Worm (Caenorhabditis elegans) whole organism, L3 larva: ENCODE measurements around the gene R07E5.6.

ENCODE experiments used
- ZK546.5 ChIP-seq: sonication (generic microtip); optimal IDR thresholded peaks from 2 replicates; lab custom pipeline; 2017; ENCODE audit warnings: missing biosample characterization, missing genetic modification characterization
- aly-2 ChIP-seq: fragments of 150-350 bp; optimal IDR thresholded peaks from 2 replicates; lab custom pipeline; 2014; ENCODE audit warnings: missing biosample characterization, missing genetic modification characterization
- ama-1 ChIP-seq: fragments of 150-350 bp; optimal IDR thresholded peaks from 2 replicates; lab custom pipeline; 2018
- egl-27 ChIP-seq: sonication (generic microtip); optimal IDR thresholded peaks from 4 replicates; lab custom pipeline; 2017; ENCODE audit warnings: missing biosample characterization, missing genetic modification reagents, missing genetic modification characterization
- fkh-10 ChIP-seq: sonication (generic microtip); optimal IDR thresholded peaks from 2 replicates; lab custom pipeline; 2017; ENCODE audit warnings: missing biosample characterization, missing genetic modification reagents, missing genetic modification characterization
- fos-1 ChIP-seq: fragments of 150-350 bp; optimal IDR thresholded peaks from 2 replicates; lab custom pipeline; 2014; ENCODE audit warnings: missing biosample characterization, missing genetic modification characterization
- lin-39 ChIP-seq: fragments of 150-350 bp; optimal IDR thresholded peaks from 2 replicates; lab custom pipeline; 2018; ENCODE audit warnings: missing biosample characterization, missing genetic modification reagents, missing genetic modification characterization
- nhr-12 ChIP-seq: fragments of 150-350 bp; optimal IDR thresholded peaks from 2 replicates; lab custom pipeline; 2014; ENCODE audit warnings: missing biosample characterization, missing genetic modification characterization
- nhr-237 ChIP-seq: fragments of 150-350 bp; optimal IDR thresholded peaks from 2 replicates; lab custom pipeline; 2014; ENCODE audit warnings: missing biosample characterization, missing genetic modification characterization
- nhr-76 ChIP-seq: fragments of 150-350 bp; sonication (generic microtip); optimal IDR thresholded peaks from 5 replicates; lab custom pipeline; 2014; ENCODE audit warnings: missing biosample characterization, missing genetic modification characterization
- pqm-1 ChIP-seq: fragments of 150-350 bp; optimal IDR thresholded peaks from 2 replicates; lab custom pipeline; 2017; ENCODE audit warnings: missing biosample characterization, missing genetic modification characterization, inconsistent platforms
- skn-1 ChIP-seq: fragments of 150-350 bp; optimal IDR thresholded peaks from 2 replicates; lab custom pipeline; 2014; ENCODE audit warnings: missing biosample characterization, missing genetic modification characterization
- snpc-4 ChIP-seq: fragments of 150-350 bp; optimal IDR thresholded peaks from 2 replicates; lab custom pipeline; 2014; ENCODE audit warnings: missing biosample characterization, missing genetic modification characterization
- ztf-11 ChIP-seq: fragments of 150-350 bp; optimal IDR thresholded peaks from 2 replicates; lab custom pipeline; 2014; ENCODE audit warnings: missing biosample characterization, missing genetic modification characterization

- TF ChIP-seq ztf-11 (tag; lab: Kevin White, UChicago) = no peak
- TF ChIP-seq nhr-76 (tag; lab: Kevin White, UChicago) = no peak
- TF ChIP-seq nhr-12 (tag; lab: Kevin White, UChicago) = no peak
- no peak for TF ChIP-seq ZK546.5 (tag; lab: Kevin White, UChicago)
- TF ChIP-seq ama-1 = no peak
- no peak for TF ChIP-seq skn-1 (tag; lab: Kevin White, UChicago)
- TF ChIP-seq nhr-237 = no peak
- TF ChIP-seq aly-2 (tag; lab: Kevin White, UChicago) = no peak
- TF ChIP-seq fos-1 (tag; lab: Kevin White, UChicago) = no peak
- no peak for TF ChIP-seq pqm-1 (tag; lab: Kevin White, UChicago)
- no peak for TF ChIP-seq egl-27
- no peak for TF ChIP-seq lin-39
- TF ChIP-seq fkh-10 (GFP tag; lab: Kevin White, UChicago) = no peak
- TF ChIP-seq snpc-4 = no peak
Measured at ce11 chrIII:4382118-4382517, 16.4 kb upstream of the R07E5.6 start.
